Fruit fly (Drosophila melanogaster) whole organism, pupa: ENCODE results near the gene Girdin.
A peak's percentile ranks its signal among the peaks of the same experiment; 100 is the strongest.

Experiments used
- CG10348 ChIP-seq: fragments of 200-800 bp; sonication (Bioruptor generic); IDR thresholded peaks from 2 replicates; pipeline ENCODE4 v1.3.6; 2022; ENCODE audit warnings: missing biosample characterization, missing genetic modification characterization
- CG12605 ChIP-seq: fragments of 200-800 bp; sonication (Bioruptor generic); IDR thresholded peaks from 2 replicates; pipeline ENCODE4 v1.3.6; 2022; ENCODE audit warnings: missing biosample characterization, missing genetic modification characterization
- CG13204 ChIP-seq: fragments of 200-800 bp; sonication (Bioruptor generic); optimal IDR thresholded peaks from 2 replicates; lab custom pipeline; 2018; ENCODE audit warnings: missing biosample characterization, mild to moderate bottlenecking, missing genetic modification characterization, moderate library complexity
- CG14655 ChIP-seq: fragments of 200-800 bp; sonication (Bioruptor generic); optimal IDR thresholded peaks from 3 replicates; lab custom pipeline; 2017; ENCODE audit warnings: mild to moderate bottlenecking, missing biosample characterization, missing genetic modification reagents, missing genetic modification characterization
- CG15710 ChIP-seq: fragments of 200-800 bp; sonication (Bioruptor generic); optimal IDR thresholded peaks from 2 replicates; lab custom pipeline; 2018; ENCODE audit warnings: missing biosample characterization, mild to moderate bottlenecking, missing genetic modification characterization, moderate library complexity
- CG17806 ChIP-seq: fragments of 200-800 bp; sonication (Bioruptor generic); optimal IDR thresholded peaks from 2 replicates; lab custom pipeline; 2018; ENCODE audit warnings: missing biosample characterization, mild to moderate bottlenecking, missing genetic modification characterization, moderate library complexity
- CG32121 ChIP-seq: fragments of 200-800 bp; sonication (Bioruptor generic); IDR thresholded peaks from 2 replicates; pipeline ENCODE4 v1.3.6; 2022; ENCODE audit warnings: missing biosample characterization, missing genetic modification characterization
- CG34367 ChIP-seq: fragments of 200-800 bp; sonication (Bioruptor generic); optimal IDR thresholded peaks from 2 replicates; lab custom pipeline; 2018; ENCODE audit warnings: missing biosample characterization, mild to moderate bottlenecking, missing genetic modification characterization
- CG4496 ChIP-seq: fragments of 200-800 bp; sonication (Bioruptor generic); IDR thresholded peaks from 3 replicates; pipeline ENCODE4 v1.3.6; 2022; ENCODE audit warnings: missing biosample characterization, missing genetic modification characterization
- CG8159 ChIP-seq: fragments of 200-800 bp; sonication (Bioruptor generic); optimal IDR thresholded peaks from 3 replicates; lab custom pipeline; 2018; ENCODE audit warnings: missing biosample characterization, mild to moderate bottlenecking, missing genetic modification characterization, moderate library complexity
- CG8301 ChIP-seq: fragments of 200-800 bp; sonication (Bioruptor generic); optimal IDR thresholded peaks from 2 replicates; lab custom pipeline; 2018; ENCODE audit warnings: missing biosample characterization, mild to moderate bottlenecking, missing genetic modification characterization
- CG9948 ChIP-seq: fragments of 200-800 bp; sonication (Bioruptor generic); optimal IDR thresholded peaks from 2 replicates; lab custom pipeline; 2018; ENCODE audit warnings: missing biosample characterization, mild to moderate bottlenecking, missing genetic modification characterization, moderate library complexity
- D1 ChIP-seq: fragments of 200-800 bp; sonication (Bioruptor generic); optimal IDR thresholded peaks from 2 replicates; lab custom pipeline; 2018; ENCODE audit warnings: missing biosample characterization, mild to moderate bottlenecking, missing genetic modification characterization, moderate library complexity
- EcR ChIP-seq: fragments of 200-800 bp; sonication (Bioruptor generic); optimal IDR thresholded peaks from 3 replicates; lab custom pipeline; 2019; ENCODE audit warnings: missing biosample characterization, missing genetic modification characterization, mild to moderate bottlenecking, moderate library complexity, missing genetic modification reagents
- Ets98B ChIP-seq: fragments of 200-800 bp; sonication (Bioruptor generic); IDR thresholded peaks from 2 replicates; pipeline ENCODE4 v1.3.6; 2022; ENCODE audit warnings: missing biosample characterization, missing genetic modification characterization
- Pif1A ChIP-seq: fragments of 200-800 bp; sonication (Bioruptor generic); optimal IDR thresholded peaks from 3 replicates; lab custom pipeline; 2016; ENCODE audit warnings: missing biosample characterization, missing genetic modification characterization
- Pif1B ChIP-seq: fragments of 200-800 bp; sonication (Bioruptor generic); optimal IDR thresholded peaks from 3 replicates; lab custom pipeline; 2016; ENCODE audit warnings: missing biosample characterization, missing genetic modification characterization
- Snoo ChIP-seq: fragments of 200-800 bp; sonication (Bioruptor generic); optimal IDR thresholded peaks from 3 replicates; lab custom pipeline; 2017; ENCODE audit warnings: missing biosample characterization, mild to moderate bottlenecking, missing genetic modification characterization, inconsistent platforms
- fd96Ca ChIP-seq: fragments of 200-800 bp; sonication (Bioruptor generic); IDR thresholded peaks from 3 replicates; pipeline ENCODE4 v1.3.6; 2022; ENCODE audit warnings: missing biosample characterization, missing genetic modification characterization
- gl ChIP-seq: fragments of 200-800 bp; sonication (Bioruptor generic); optimal IDR thresholded peaks from 2 replicates; lab custom pipeline; 2018; ENCODE audit warnings: missing biosample characterization, mild to moderate bottlenecking, missing genetic modification characterization
- rn ChIP-seq: fragments of 200-800 bp; sonication (Bioruptor generic); IDR thresholded peaks from 2 replicates; pipeline ENCODE4 v1.3.6; 2022; ENCODE audit warnings: missing biosample characterization, missing genetic modification characterization

Girdin gene

DNA sequence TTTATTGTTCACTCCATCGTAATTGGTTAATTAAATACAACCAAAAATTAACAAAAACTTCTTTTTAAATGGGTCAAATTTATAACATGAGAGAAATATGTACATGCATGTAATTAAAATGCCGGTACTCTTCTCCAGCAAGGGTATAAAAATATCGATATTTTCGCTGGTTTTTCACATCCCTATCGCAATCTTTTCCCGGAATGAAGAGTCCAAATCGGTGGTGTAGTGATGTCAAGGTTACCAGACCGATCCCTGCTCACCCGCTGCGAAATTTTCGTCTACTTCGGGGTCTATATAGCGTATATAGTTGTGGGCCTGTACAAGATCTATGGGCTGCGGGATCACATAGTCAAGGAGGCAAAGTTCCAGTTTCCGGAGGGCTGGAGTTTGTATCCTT, 16.8 kb upstream of the Girdin start, which contains the start of gene rasp:
Gene rasp (plus strand): TSS at position 213 of the 400 bp plus-strand sequence.
- TF ChIP-seq Pif1A (GFP tag; lab: Kevin White, UChicago) (no peak), Pif1B (GFP tag; lab: Kevin White, UChicago) (no peak), D1 (tag; lab: Kevin White, UChicago) (no peak), Ets98B (GFP tag; lab: Robert Waterston, UW) (no peak), EcR (GFP tag; lab: Kevin White, UChicago) (no peak), CG13204 (GFP tag; lab: Kevin White, UChicago) (no peak), CG32121 (GFP tag; lab: Robert Waterston, UW) (no peak), CG10348 (GFP tag; lab: Robert Waterston, UW) (no peak), Snoo (tag; lab: Kevin White, UChicago) (no peak), fd96Ca (GFP tag; lab: Robert Waterston, UW) (no peak), rn (GFP tag; lab: Robert Waterston, UW) (no peak), CG17806 (tag; lab: Kevin White, UChicago) (no peak), gl (no peak), CG34367 (tag; lab: Kevin White, UChicago) (no peak), CG15710 (tag; lab: Kevin White, UChicago) (no peak), CG9948 (tag; lab: Kevin White, UChicago) (no peak), CG4496 (GFP tag; lab: Robert Waterston, UW) (no peak), CG8159 (tag; lab: Kevin White, UChicago) (no peak)

DNA sequence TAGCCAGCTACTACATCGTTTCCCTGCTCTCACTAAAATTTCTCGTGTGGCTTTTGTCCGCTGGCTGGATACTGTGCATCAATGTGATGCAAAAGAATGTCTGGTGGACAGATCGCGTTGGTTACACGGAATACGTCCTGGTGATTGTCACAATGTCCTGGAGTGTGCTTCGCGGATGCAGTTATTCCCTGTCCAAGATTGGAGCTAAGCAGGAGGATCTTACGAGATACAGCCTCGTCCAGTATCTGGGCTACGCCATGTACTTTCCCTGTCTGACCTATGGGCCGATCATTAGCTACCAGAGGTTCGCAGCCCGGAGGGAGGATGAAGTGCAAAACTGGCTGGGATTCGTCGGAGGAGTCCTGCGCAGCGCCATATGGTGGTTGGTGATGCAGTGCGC, 16.1 kb upstream of the Girdin start:
- TF ChIP-seq Pif1B (GFP tag; lab: Kevin White, UChicago) (no peak), CG10348 (GFP tag; lab: Robert Waterston, UW) (no peak), EcR (GFP tag; lab: Kevin White, UChicago) (no peak), CG32121 (GFP tag; lab: Robert Waterston, UW) (no peak), CG17806 (tag; lab: Kevin White, UChicago) (no peak), CG12605 (no peak), D1 (tag; lab: Kevin White, UChicago) (no peak), CG8301 (tag; lab: Kevin White, UChicago) (no peak), CG15710 (tag; lab: Kevin White, UChicago) (no peak), rn (GFP tag; lab: Robert Waterston, UW) (no peak), Snoo (tag; lab: Kevin White, UChicago) (no peak)
- TF ChIP-seq, all 21 proteins: peak for 0

DNA sequence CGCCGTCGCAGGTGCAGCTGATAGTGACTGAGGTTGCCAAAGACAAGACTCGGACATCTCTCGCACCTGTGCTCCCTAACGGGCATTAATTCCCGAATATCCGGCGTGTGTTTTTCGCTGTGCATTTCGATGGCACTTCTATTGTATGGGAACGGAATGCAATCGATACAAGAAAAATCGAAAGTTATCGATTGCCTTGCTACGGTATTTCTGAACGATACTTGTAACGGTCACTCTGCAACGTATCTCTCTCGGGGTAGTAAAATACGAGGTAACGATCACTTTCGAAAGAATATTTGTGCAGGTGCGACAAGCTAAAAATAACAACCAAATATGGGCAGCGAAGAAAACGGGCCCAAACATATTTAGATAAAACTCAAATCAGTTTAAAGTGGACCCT, 13.8 kb upstream of the Girdin start, which contains the start of gene CG32280:
Gene CG32280 (plus strand): TSS at position 231 of the 400 bp plus-strand sequence.
- no peak for TF ChIP-seq CG12605
- no peak for TF ChIP-seq D1 (tag; lab: Kevin White, UChicago)
- 0 out of 2 replicates have a peak, but pooled peaks have one; percentile 19 for TF ChIP-seq Ets98B (GFP tag; lab: Robert Waterston, UW)
- TF ChIP-seq CG4496 (GFP tag; lab: Robert Waterston, UW), result 0 out of 3 replicates have a peak, but pooled peaks have one; percentile 58
- TF ChIP-seq CG17806 (tag; lab: Kevin White, UChicago), result no peak
- no peak for TF ChIP-seq Pif1A (GFP tag; lab: Kevin White, UChicago)
- peak; percentile 34; the same call in 1 of the 3 replicates for TF ChIP-seq fd96Ca (GFP tag; lab: Robert Waterston, UW)
- 0 out of 2 replicates have a peak, but pooled peaks have one; percentile 37 for TF ChIP-seq CG32121 (GFP tag; lab: Robert Waterston, UW)
- no peak for TF ChIP-seq CG8301 (tag; lab: Kevin White, UChicago)
- no peak for TF ChIP-seq CG9948 (tag; lab: Kevin White, UChicago)
- TF ChIP-seq CG8159 (tag; lab: Kevin White, UChicago), result no peak
- TF ChIP-seq Pif1B (GFP tag; lab: Kevin White, UChicago), result no peak
- no peak for TF ChIP-seq EcR (GFP tag; lab: Kevin White, UChicago)
- no peak for TF ChIP-seq CG34367 (tag; lab: Kevin White, UChicago)
- no peak for TF ChIP-seq Snoo (tag; lab: Kevin White, UChicago)
- TF ChIP-seq gl, result no peak
- TF ChIP-seq CG10348 (GFP tag; lab: Robert Waterston, UW), result no peak
- TF ChIP-seq rn (GFP tag; lab: Robert Waterston, UW), result no peak
- TF ChIP-seq CG14655 (GFP tag; lab: Kevin White, UChicago), result no peak
- TF ChIP-seq CG15710 (tag; lab: Kevin White, UChicago), result no peak
- no peak for TF ChIP-seq CG13204 (GFP tag; lab: Kevin White, UChicago)

DNA sequence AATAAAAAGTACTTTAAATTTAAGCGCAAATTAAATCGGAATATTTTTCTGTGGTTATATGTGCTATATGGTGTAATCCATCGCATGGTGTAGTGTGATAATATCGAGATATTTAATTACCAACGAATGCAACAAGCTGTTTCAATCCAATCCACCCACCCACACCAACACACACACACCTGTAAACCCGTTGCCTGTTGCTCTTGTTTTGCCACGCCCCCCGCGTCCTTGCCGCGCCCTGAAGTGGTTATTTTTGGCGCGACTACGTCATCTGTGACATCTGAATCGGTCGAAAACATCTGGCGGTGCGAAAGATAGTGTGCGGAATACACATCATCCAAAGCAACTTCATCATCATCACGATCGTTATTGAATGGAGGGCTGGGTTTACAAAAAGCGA, 13.3 kb upstream of the Girdin start:
- peak; percentile 35 for TF ChIP-seq EcR (GFP tag; lab: Kevin White, UChicago)
- no peak for TF ChIP-seq CG8159 (tag; lab: Kevin White, UChicago)

DNA sequence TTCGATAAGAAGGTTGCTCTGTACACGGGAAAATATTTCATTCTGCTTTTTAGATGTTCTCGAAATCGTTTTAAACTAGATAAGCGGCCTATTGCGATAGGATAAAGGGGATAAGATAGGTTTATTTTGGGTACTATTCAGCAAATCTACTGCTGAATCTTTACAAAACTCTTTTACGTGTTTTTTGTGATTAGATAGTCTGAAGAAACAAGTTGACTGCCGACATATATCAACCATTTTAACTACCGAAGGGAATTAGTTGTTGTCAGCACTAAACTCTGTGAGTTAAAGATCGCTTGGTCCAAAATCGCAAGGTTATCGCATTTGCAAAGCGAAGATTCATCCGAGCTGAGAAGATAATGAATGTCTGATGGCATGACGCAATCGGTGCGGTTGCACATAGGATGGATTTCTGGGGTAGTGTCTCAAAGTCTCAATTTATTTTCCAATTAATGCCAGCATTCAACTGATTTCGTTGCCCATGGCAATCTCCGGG, 12.5 kb upstream of the Girdin start, which contains the start of gene Asciz:
Gene Asciz (minus strand): TSS at position 51 of the 496 bp plus-strand sequence.
- TF ChIP-seq CG12605 (no peak), CG8159 (tag; lab: Kevin White, UChicago) (no peak), CG32121 (GFP tag; lab: Robert Waterston, UW) (no peak), CG15710 (tag; lab: Kevin White, UChicago) (no peak), fd96Ca (GFP tag; lab: Robert Waterston, UW) (no peak), D1 (tag; lab: Kevin White, UChicago) (no peak), EcR (GFP tag; lab: Kevin White, UChicago) (no peak), Pif1B (GFP tag; lab: Kevin White, UChicago) (no peak), CG10348 (GFP tag; lab: Robert Waterston, UW) (no peak), rn (GFP tag; lab: Robert Waterston, UW) (no peak), Ets98B (GFP tag; lab: Robert Waterston, UW) (no peak), Snoo (tag; lab: Kevin White, UChicago) (no peak), CG34367 (tag; lab: Kevin White, UChicago) (no peak), CG17806 (tag; lab: Kevin White, UChicago) (no peak)
